Worm (Caenorhabditis elegans): ENCODE results near the gene C14C10.5.

- TF ChIP-seq him-1 (tag; optimal IDR thresholded peaks at IDR 0.05): no peak
- TF ChIP-seq dao-5 (tag; optimal IDR thresholded peaks at IDR 0.05): no peak
Measured at ce11 chrV:12553286-12553725, 46.7 kb upstream of the C14C10.5 start.

Measured in whole organism, L4/young adult.